Fruit fly (Drosophila melanogaster) whole organism, pupa: Measurements from ENCODE around the gene CG45060.
A peak's percentile ranks its signal among the peaks of the same experiment; 100 is the strongest.

Experiments
- CG10348 ChIP-seq: fragments of 200-800 bp; sonication (Bioruptor generic); IDR thresholded peaks from 2 replicates; pipeline ENCODE4 v1.3.6; 2022; ENCODE audit warnings: missing biosample characterization, missing genetic modification characterization
- CG12605 ChIP-seq: fragments of 200-800 bp; sonication (Bioruptor generic); IDR thresholded peaks from 2 replicates; pipeline ENCODE4 v1.3.6; 2022; ENCODE audit warnings: missing biosample characterization, missing genetic modification characterization
- CG13204 ChIP-seq: fragments of 200-800 bp; sonication (Bioruptor generic); optimal IDR thresholded peaks from 2 replicates; lab custom pipeline; 2018; ENCODE audit warnings: missing biosample characterization, mild to moderate bottlenecking, missing genetic modification characterization, moderate library complexity
- CG14655 ChIP-seq: fragments of 200-800 bp; sonication (Bioruptor generic); optimal IDR thresholded peaks from 3 replicates; lab custom pipeline; 2017; ENCODE audit warnings: mild to moderate bottlenecking, missing biosample characterization, missing genetic modification reagents, missing genetic modification characterization
- CG15710 ChIP-seq: fragments of 200-800 bp; sonication (Bioruptor generic); optimal IDR thresholded peaks from 2 replicates; lab custom pipeline; 2018; ENCODE audit warnings: missing biosample characterization, mild to moderate bottlenecking, missing genetic modification characterization, moderate library complexity
- CG17806 ChIP-seq: fragments of 200-800 bp; sonication (Bioruptor generic); optimal IDR thresholded peaks from 2 replicates; lab custom pipeline; 2018; ENCODE audit warnings: missing biosample characterization, mild to moderate bottlenecking, missing genetic modification characterization, moderate library complexity
- CG32121 ChIP-seq: fragments of 200-800 bp; sonication (Bioruptor generic); IDR thresholded peaks from 2 replicates; pipeline ENCODE4 v1.3.6; 2022; ENCODE audit warnings: missing biosample characterization, missing genetic modification characterization
- CG34367 ChIP-seq: fragments of 200-800 bp; sonication (Bioruptor generic); optimal IDR thresholded peaks from 2 replicates; lab custom pipeline; 2018; ENCODE audit warnings: missing biosample characterization, mild to moderate bottlenecking, missing genetic modification characterization
- CG4496 ChIP-seq: fragments of 200-800 bp; sonication (Bioruptor generic); IDR thresholded peaks from 3 replicates; pipeline ENCODE4 v1.3.6; 2022; ENCODE audit warnings: missing biosample characterization, missing genetic modification characterization
- CG8159 ChIP-seq: fragments of 200-800 bp; sonication (Bioruptor generic); optimal IDR thresholded peaks from 3 replicates; lab custom pipeline; 2018; ENCODE audit warnings: missing biosample characterization, mild to moderate bottlenecking, missing genetic modification characterization, moderate library complexity
- CG8301 ChIP-seq: fragments of 200-800 bp; sonication (Bioruptor generic); optimal IDR thresholded peaks from 2 replicates; lab custom pipeline; 2018; ENCODE audit warnings: missing biosample characterization, mild to moderate bottlenecking, missing genetic modification characterization
- CG9948 ChIP-seq: fragments of 200-800 bp; sonication (Bioruptor generic); optimal IDR thresholded peaks from 2 replicates; lab custom pipeline; 2018; ENCODE audit warnings: missing biosample characterization, mild to moderate bottlenecking, missing genetic modification characterization, moderate library complexity
- D1 ChIP-seq: fragments of 200-800 bp; sonication (Bioruptor generic); optimal IDR thresholded peaks from 2 replicates; lab custom pipeline; 2018; ENCODE audit warnings: missing biosample characterization, mild to moderate bottlenecking, missing genetic modification characterization, moderate library complexity
- EcR ChIP-seq: fragments of 200-800 bp; sonication (Bioruptor generic); optimal IDR thresholded peaks from 3 replicates; lab custom pipeline; 2019; ENCODE audit warnings: missing biosample characterization, missing genetic modification characterization, mild to moderate bottlenecking, moderate library complexity, missing genetic modification reagents
- Ets98B ChIP-seq: fragments of 200-800 bp; sonication (Bioruptor generic); IDR thresholded peaks from 2 replicates; pipeline ENCODE4 v1.3.6; 2022; ENCODE audit warnings: missing biosample characterization, missing genetic modification characterization
- Pif1A ChIP-seq: fragments of 200-800 bp; sonication (Bioruptor generic); optimal IDR thresholded peaks from 3 replicates; lab custom pipeline; 2016; ENCODE audit warnings: missing biosample characterization, missing genetic modification characterization
- Pif1B ChIP-seq: fragments of 200-800 bp; sonication (Bioruptor generic); optimal IDR thresholded peaks from 3 replicates; lab custom pipeline; 2016; ENCODE audit warnings: missing biosample characterization, missing genetic modification characterization
- Snoo ChIP-seq: fragments of 200-800 bp; sonication (Bioruptor generic); optimal IDR thresholded peaks from 3 replicates; lab custom pipeline; 2017; ENCODE audit warnings: missing biosample characterization, mild to moderate bottlenecking, missing genetic modification characterization, inconsistent platforms
- fd96Ca ChIP-seq: fragments of 200-800 bp; sonication (Bioruptor generic); IDR thresholded peaks from 3 replicates; pipeline ENCODE4 v1.3.6; 2022; ENCODE audit warnings: missing biosample characterization, missing genetic modification characterization
- gl ChIP-seq: fragments of 200-800 bp; sonication (Bioruptor generic); optimal IDR thresholded peaks from 2 replicates; lab custom pipeline; 2018; ENCODE audit warnings: missing biosample characterization, mild to moderate bottlenecking, missing genetic modification characterization
- rn ChIP-seq: fragments of 200-800 bp; sonication (Bioruptor generic); IDR thresholded peaks from 2 replicates; pipeline ENCODE4 v1.3.6; 2022; ENCODE audit warnings: missing biosample characterization, missing genetic modification characterization

CG45060 gene

DNA sequence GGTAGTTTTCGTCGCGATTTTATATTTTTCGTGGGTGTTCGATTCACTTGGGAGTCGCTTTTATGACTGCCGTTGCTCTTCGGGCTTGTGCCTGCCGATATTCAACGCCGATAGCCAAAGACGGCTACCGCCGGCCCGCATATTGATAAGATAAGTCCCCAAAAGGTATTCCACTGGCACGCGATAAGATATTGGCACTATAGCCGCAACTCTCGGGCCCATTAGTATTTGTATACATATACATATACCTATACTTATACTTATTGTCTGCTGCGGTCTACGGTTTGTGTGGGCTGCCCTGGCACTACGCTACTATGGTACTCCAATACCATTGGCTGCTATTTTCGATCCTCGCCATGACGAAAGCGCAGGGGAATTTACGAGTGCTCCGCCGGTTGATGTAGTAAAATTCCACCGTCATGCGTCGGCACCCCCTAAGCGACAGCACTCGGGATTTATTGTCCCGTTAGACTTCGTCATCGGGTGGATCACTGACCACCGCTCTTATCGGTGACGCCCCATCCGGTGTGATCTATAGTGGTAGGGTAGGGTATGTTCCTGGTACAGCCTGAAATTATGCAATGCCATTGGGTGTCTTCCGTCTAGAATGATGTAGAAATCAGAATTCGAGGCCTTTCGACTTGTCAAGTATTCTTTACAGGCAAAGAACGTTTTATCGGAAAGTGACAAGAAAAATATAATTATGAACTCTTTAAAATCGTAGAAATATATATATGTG is at the start of gene CG45060:
Gene CG45060, minus strand, starts transcription at position 59 of the 739 bp plus-strand sequence.
- TF ChIP-seq Pif1A (GFP tag; lab: Kevin White, UChicago) (no peak), rn (GFP tag; lab: Robert Waterston, UW) (no peak), CG14655 (GFP tag; lab: Kevin White, UChicago) (no peak), CG8301 (tag; lab: Kevin White, UChicago) (no peak), D1 (tag; lab: Kevin White, UChicago) (no peak), EcR (GFP tag; lab: Kevin White, UChicago) (peak; percentile 46), CG32121 (GFP tag; lab: Robert Waterston, UW) (no peak), Pif1B (GFP tag; lab: Kevin White, UChicago) (no peak), fd96Ca (GFP tag; lab: Robert Waterston, UW) (no peak), CG10348 (GFP tag; lab: Robert Waterston, UW) (no peak), CG4496 (GFP tag; lab: Robert Waterston, UW) (0 out of 3 replicates have a peak, but pooled peaks have one; percentile 32), Ets98B (GFP tag; lab: Robert Waterston, UW) (no peak)

DNA sequence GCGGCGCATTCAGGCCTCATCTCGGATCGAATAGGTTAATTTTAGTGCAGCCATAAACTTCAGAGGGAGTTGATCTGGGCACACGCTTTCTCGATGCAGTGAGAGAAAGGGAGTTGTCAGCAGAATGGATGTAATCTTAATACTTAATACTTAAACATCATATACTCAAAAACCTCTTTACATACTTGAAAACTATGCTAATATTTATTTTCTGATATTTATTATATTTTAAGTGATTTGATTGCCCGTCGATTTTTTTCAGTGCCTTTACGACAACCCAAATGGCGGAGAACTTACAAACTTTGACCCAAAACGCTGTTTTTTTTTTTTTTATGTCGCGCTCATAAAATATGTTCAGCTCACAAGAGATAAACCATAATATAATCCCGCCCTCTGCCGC is 43.4 kb upstream of the CG45060 start:
- TF ChIP-seq CG12605 (GFP tag; lab: Robert Waterston, UW) (no peak), Snoo (tag; lab: Kevin White, UChicago) (no peak), CG13204 (no peak), rn (GFP tag; lab: Robert Waterston, UW) (no peak)

DNA sequence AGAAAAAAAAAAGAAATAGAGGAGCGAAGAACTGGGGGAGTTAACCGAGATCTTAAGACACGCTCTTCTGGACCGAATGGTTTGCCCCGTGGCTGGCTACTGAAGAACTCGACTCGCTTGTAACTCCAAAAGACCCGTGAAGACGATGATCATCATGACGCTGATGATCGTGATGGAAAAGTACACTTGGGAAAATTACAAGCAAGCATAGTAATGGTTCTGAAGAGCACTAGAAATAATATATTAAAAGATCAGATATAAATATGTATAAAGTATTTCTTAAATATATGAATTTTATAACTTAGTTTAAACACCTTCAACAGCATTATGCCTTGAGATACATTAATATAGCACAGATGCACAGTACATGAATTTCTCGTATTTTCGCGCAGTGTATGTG is 42.7 kb upstream of the CG45060 start, which contains the start of gene CG1986:
Gene CG1986, minus strand, starts transcription at position 101 of the 400 bp plus-strand sequence.
- TF ChIP-seq gl (tag; lab: Kevin White, UChicago) (no peak), Pif1A (GFP tag; lab: Kevin White, UChicago) (no peak), D1 (tag; lab: Kevin White, UChicago) (no peak), Pif1B (GFP tag; lab: Kevin White, UChicago) (no peak), CG10348 (GFP tag; lab: Robert Waterston, UW) (no peak), CG15710 (no peak), CG32121 (GFP tag; lab: Robert Waterston, UW) (no peak), Snoo (tag; lab: Kevin White, UChicago) (no peak), CG13204 (no peak), Ets98B (GFP tag; lab: Robert Waterston, UW) (no peak), CG4496 (GFP tag; lab: Robert Waterston, UW) (no peak), CG14655 (GFP tag; lab: Kevin White, UChicago) (no peak), CG34367 (no peak)

DNA sequence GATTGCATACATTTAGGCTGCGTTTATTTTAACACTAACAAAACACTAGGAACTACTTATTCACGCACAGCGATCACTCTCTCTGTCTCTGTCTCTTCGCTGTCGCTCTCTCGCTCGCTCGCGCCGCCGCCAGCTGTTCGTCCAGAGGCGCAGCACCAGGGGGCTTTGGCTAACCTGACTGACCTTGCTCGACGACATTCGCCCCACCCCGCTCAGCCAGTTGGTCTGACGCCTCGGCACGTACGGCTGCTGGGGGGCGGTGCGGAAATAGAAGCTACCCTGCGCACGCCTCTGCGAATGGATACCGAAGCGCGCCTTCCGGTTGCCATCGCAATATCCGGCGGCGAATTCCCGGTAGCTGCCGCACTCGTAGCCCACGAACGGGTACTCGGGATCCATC is 41.0 kb upstream of the CG45060 start:
- no peak for TF ChIP-seq Snoo (tag; lab: Kevin White, UChicago)
- no peak for TF ChIP-seq EcR (GFP tag; lab: Kevin White, UChicago)
- 0 out of 2 replicates have a peak, but pooled peaks have one; percentile 21 for TF ChIP-seq Ets98B (GFP tag; lab: Robert Waterston, UW)

DNA sequence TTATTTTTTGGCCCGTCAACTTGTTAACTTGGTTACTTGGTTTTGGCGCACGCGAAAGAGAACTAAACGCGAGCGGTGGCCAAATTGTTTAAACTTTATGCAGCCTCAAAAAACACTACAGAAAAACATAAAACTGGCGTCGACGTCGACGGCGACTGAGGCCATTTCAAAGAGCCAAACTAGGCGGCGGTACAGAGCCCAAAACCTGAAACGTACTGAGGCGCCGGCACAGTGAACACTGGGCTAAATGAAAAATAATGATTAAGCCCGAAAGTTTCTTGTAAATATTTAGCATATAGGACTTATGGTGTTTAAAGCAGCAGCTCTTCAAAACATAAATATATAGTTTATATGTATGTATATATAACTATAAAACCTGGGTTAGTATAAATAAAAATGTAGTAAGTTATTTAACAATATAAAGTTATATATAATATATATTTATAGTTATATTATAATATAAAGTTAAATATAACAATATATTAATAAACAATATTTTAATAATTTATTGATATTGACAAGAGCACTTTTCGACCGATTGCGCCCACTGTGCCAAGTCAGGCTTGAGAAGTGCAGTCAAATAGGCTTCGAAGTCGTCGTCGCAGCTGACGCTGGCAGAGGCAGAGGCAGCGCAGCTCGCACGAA is 31.3 kb upstream of the CG45060 start, which contains the start of gene CG15249:
Gene CG15249, minus strand, starts transcription at position 51 of the 645 bp plus-strand sequence.
- TF ChIP-seq CG17806 (peak; percentile 48), CG34367 (peak; percentile 47), CG13204 (peak; percentile 15), Snoo (tag; lab: Kevin White, UChicago) (no peak), rn (GFP tag; lab: Robert Waterston, UW) (no peak), CG15710 (peak; percentile 65), CG9948 (tag; lab: Kevin White, UChicago) (peak; percentile 66), Ets98B (GFP tag; lab: Robert Waterston, UW) (no peak), CG14655 (GFP tag; lab: Kevin White, UChicago) (peak; percentile 76), D1 (tag; lab: Kevin White, UChicago) (no peak), CG4496 (GFP tag; lab: Robert Waterston, UW) (no peak), fd96Ca (GFP tag; lab: Robert Waterston, UW) (peak; percentile 44; the same call in 1 of the 3 replicates), gl (tag; lab: Kevin White, UChicago) (no peak), CG10348 (GFP tag; lab: Robert Waterston, UW) (no peak), Pif1A (GFP tag; lab: Kevin White, UChicago) (peak; percentile 42), CG32121 (GFP tag; lab: Robert Waterston, UW) (0 out of 2 replicates have a peak, but pooled peaks have one; percentile 26), CG12605 (GFP tag; lab: Robert Waterston, UW) (no peak), CG8159 (tag; lab: Kevin White, UChicago) (peak; percentile 66), Pif1B (GFP tag; lab: Kevin White, UChicago) (peak; percentile 55), CG8301 (tag; lab: Kevin White, UChicago) (peak; percentile 31), EcR (GFP tag; lab: Kevin White, UChicago) (no peak)

DNA sequence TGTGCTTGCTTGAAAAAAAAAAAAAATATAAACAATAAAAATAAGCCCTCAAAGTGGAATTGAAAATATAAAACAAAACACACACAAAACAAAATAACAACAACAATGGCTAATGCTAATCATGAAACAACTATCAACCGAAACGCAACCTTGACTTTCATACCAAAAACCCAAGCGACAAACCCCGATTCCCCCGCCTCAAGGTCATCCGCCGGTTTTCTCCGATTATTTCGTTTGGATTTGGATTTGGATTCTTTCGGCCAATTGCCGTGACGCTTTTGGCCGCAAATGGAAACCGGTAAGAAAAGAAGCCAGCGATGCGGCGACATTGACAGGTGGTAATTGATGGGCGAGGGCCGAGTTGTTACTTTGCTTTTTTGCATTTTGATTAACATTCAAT is 29.2 kb upstream of the CG45060 start:
- TF ChIP-seq fd96Ca (GFP tag; lab: Robert Waterston, UW) (no peak), CG12605 (GFP tag; lab: Robert Waterston, UW) (no peak), CG8301 (tag; lab: Kevin White, UChicago) (no peak), CG15710 (no peak), EcR (GFP tag; lab: Kevin White, UChicago) (no peak), CG14655 (GFP tag; lab: Kevin White, UChicago) (no peak), Snoo (tag; lab: Kevin White, UChicago) (no peak), Pif1A (GFP tag; lab: Kevin White, UChicago) (no peak), CG34367 (no peak), gl (tag; lab: Kevin White, UChicago) (no peak), rn (GFP tag; lab: Robert Waterston, UW) (no peak), CG9948 (tag; lab: Kevin White, UChicago) (no peak), D1 (tag; lab: Kevin White, UChicago) (no peak), CG10348 (GFP tag; lab: Robert Waterston, UW) (no peak), CG17806 (no peak), CG13204 (no peak)
- TF ChIP-seq, all 21 proteins: peak for 0
